Worm (Caenorhabditis elegans) whole organism, L3 larva: ENCODE measurements around the gene fbxa-104.

Source experiments
- ama-1 ChIP-seq: fragments of 150-350 bp; optimal IDR thresholded peaks from 2 replicates; lab custom pipeline; 2018
- lin-15B ChIP-seq: fragments of 150-350 bp; optimal IDR thresholded peaks from 2 replicates; lab custom pipeline; 2014; ENCODE audit warnings: missing biosample characterization, missing genetic modification characterization
- skn-1 ChIP-seq: fragments of 150-350 bp; optimal IDR thresholded peaks from 2 replicates; lab custom pipeline; 2014; ENCODE audit warnings: missing biosample characterization, missing genetic modification characterization

DNA sequence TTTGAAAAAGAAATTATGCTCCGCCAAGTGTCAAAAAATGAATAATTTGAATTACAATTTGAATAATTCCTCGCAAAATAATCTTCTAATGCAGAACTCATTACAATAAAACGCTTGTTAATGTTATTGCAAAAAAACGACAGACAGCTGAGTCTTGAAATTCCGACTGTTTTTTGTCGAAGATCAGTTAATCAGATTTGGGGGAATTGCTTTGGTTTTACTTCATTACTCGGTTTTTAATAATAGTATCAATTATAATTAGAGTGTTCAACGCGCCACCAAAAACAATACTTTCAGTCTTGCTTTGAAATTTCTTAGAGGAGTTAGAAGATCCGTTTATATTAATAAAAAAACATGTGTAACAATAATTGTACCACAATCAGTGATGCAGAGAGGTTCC lies 45.6 kb downstream of the fbxa-104 start, which contains the start of gene srh-122:
- no peak for TF ChIP-seq ama-1 (lab: Kevin White, UChicago)
- TF ChIP-seq skn-1 (tag; lab: Kevin White, UChicago) = no peak
- TF ChIP-seq lin-15B = no peak
